Worm (Caenorhabditis elegans) whole organism, late embryonic: ENCODE measurements around the gene C07E3.8.

ENCODE experiments used
- C08G9.2 ChIP-seq: sonication (generic microtip); optimal IDR thresholded peaks from 2 replicates; lab custom pipeline; 2016; ENCODE audit warnings: mild to moderate bottlenecking, missing genetic modification characterization, moderate library complexity, missing compliant biosample characterization
- K02D7.2 ChIP-seq: sonication (generic microtip); optimal IDR thresholded peaks from 2 replicates; lab custom pipeline; 2017; ENCODE audit warnings: mild to moderate bottlenecking, missing genetic modification characterization, missing compliant biosample characterization
- K09A11.1 ChIP-seq: sonication (generic microtip); optimal IDR thresholded peaks from 2 replicates; lab custom pipeline; 2017; ENCODE audit warnings: antibody characterized with exemption, mild to moderate bottlenecking, missing genetic modification characterization, missing compliant biosample characterization; ENCODE audit not compliant: insufficient read depth
- ahr-1 ChIP-seq: sonication (generic microtip); optimal IDR thresholded peaks from 2 replicates; lab custom pipeline; 2016; ENCODE audit warnings: missing genetic modification characterization, missing compliant biosample characterization
- ceh-14 ChIP-seq: sonication (generic microtip); optimal IDR thresholded peaks from 2 replicates; lab custom pipeline; 2016; ENCODE audit warnings: missing genotype, missing genetic modification characterization, missing compliant biosample characterization
- ceh-18 ChIP-seq: sonication (generic microtip); optimal IDR thresholded peaks from 2 replicates; lab custom pipeline; 2016; ENCODE audit warnings: missing genetic modification characterization, missing compliant biosample characterization
- ceh-2 ChIP-seq: sonication (generic microtip); optimal IDR thresholded peaks from 2 replicates; lab custom pipeline; 2016; ENCODE audit warnings: missing genotype, missing genetic modification characterization, missing compliant biosample characterization
- ceh-22 ChIP-seq: sonication (generic microtip); optimal IDR thresholded peaks from 2 replicates; lab custom pipeline; 2017; ENCODE audit warnings: missing biosample characterization, missing genetic modification characterization
- ceh-24 ChIP-seq: sonication (generic microtip); optimal IDR thresholded peaks from 2 replicates; lab custom pipeline; 2016; ENCODE audit warnings: mild to moderate bottlenecking, missing genetic modification characterization, missing compliant biosample characterization
- ceh-30 ChIP-seq: fragments of 150-350 bp; optimal IDR thresholded peaks from 2 replicates; lab custom pipeline; 2014; ENCODE audit warnings: missing biosample characterization, missing genetic modification characterization
- ceh-31 ChIP-seq: sonication (generic microtip); optimal IDR thresholded peaks from 2 replicates; lab custom pipeline; 2016; ENCODE audit warnings: missing genetic modification characterization, missing compliant biosample characterization
- ceh-6 ChIP-seq: fragments of 200-800 bp; sonication (Bioruptor generic); optimal IDR thresholded peaks from 2 replicates; lab custom pipeline; 2018; ENCODE audit warnings: mild to moderate bottlenecking, missing genetic modification characterization, missing compliant biosample characterization
- ceh-9 ChIP-seq: sonication (generic microtip); optimal IDR thresholded peaks from 2 replicates; lab custom pipeline; 2016; ENCODE audit warnings: mild to moderate bottlenecking, missing genetic modification characterization, inconsistent platforms, missing compliant biosample characterization
- che-1 ChIP-seq: sonication (generic microtip); optimal IDR thresholded peaks from 2 replicates; lab custom pipeline; 2016; ENCODE audit warnings: mild to moderate bottlenecking, missing genetic modification characterization, missing compliant biosample characterization
- dmd-4 ChIP-seq: sonication (generic microtip); optimal IDR thresholded peaks from 2 replicates; lab custom pipeline; 2016; ENCODE audit warnings: borderline replicate concordance, missing genetic modification characterization, missing compliant biosample characterization
- dve-1 ChIP-seq: sonication (generic microtip); optimal IDR thresholded peaks from 2 replicates; lab custom pipeline; 2017; ENCODE audit warnings: antibody characterized with exemption, mild to moderate bottlenecking, missing genetic modification characterization, missing compliant biosample characterization
- elt-2 ChIP-seq: sonication (generic microtip); optimal IDR thresholded peaks from 2 replicates; lab custom pipeline; 2016; ENCODE audit warnings: missing genetic modification reagents, missing genetic modification characterization, missing compliant biosample characterization
- ets-4 ChIP-seq: sonication (generic microtip); optimal IDR thresholded peaks from 2 replicates; lab custom pipeline; 2016; ENCODE audit warnings: missing genetic modification characterization, missing compliant biosample characterization
- eyg-1 ChIP-seq: sonication (generic microtip); optimal IDR thresholded peaks from 2 replicates; lab custom pipeline; 2016; ENCODE audit warnings: missing genotype, missing genetic modification characterization, missing compliant biosample characterization
- fax-1 ChIP-seq: sonication (generic microtip); optimal IDR thresholded peaks from 2 replicates; lab custom pipeline; 2016; ENCODE audit warnings: missing genotype, missing genetic modification characterization, missing compliant biosample characterization
- gmeb-2 ChIP-seq: sonication (generic microtip); optimal IDR thresholded peaks from 2 replicates; lab custom pipeline; 2016; ENCODE audit warnings: missing genetic modification characterization, inconsistent platforms, missing compliant biosample characterization
- hlh-13 ChIP-seq: fragments of 200-800 bp; sonication (Bioruptor generic); optimal IDR thresholded peaks from 2 replicates; lab custom pipeline; 2018; ENCODE audit warnings: mild to moderate bottlenecking, missing genetic modification characterization, missing compliant biosample characterization
- hlh-30 ChIP-seq: sonication (generic microtip); optimal IDR thresholded peaks from 2 replicates; lab custom pipeline; 2017; ENCODE audit warnings: antibody characterized with exemption, missing genetic modification characterization, missing compliant biosample characterization; ENCODE audit not compliant: insufficient read depth
- hlh-6 ChIP-seq: sonication (generic microtip); optimal IDR thresholded peaks from 2 replicates; lab custom pipeline; 2016; ENCODE audit warnings: missing genotype, missing genetic modification characterization, missing compliant biosample characterization
- lim-6 ChIP-seq: sonication (generic microtip); optimal IDR thresholded peaks from 2 replicates; lab custom pipeline; 2016; ENCODE audit warnings: missing genetic modification characterization, missing compliant biosample characterization
- madf-2 ChIP-seq: sonication (generic microtip); optimal IDR thresholded peaks from 2 replicates; lab custom pipeline; 2017; ENCODE audit warnings: missing genetic modification characterization, missing compliant biosample characterization
- nfya-1 ChIP-seq: sonication (generic microtip); optimal IDR thresholded peaks from 2 replicates; lab custom pipeline; 2017; ENCODE audit warnings: missing genetic modification characterization, mild to moderate bottlenecking, missing compliant biosample characterization, antibody characterized with exemption, moderate library complexity
- odd-2 ChIP-seq: sonication (generic microtip); optimal IDR thresholded peaks from 2 replicates; lab custom pipeline; 2017; ENCODE audit warnings: antibody characterized with exemption, mild to moderate bottlenecking, missing genetic modification characterization, missing compliant biosample characterization
- pag-3 ChIP-seq: sonication (generic microtip); optimal IDR thresholded peaks from 2 replicates; lab custom pipeline; 2016; ENCODE audit warnings: missing compliant biosample characterization, missing genetic modification characterization, borderline replicate concordance
- pat-9 ChIP-seq: fragments of 200-800 bp; sonication (Bioruptor generic); optimal IDR thresholded peaks from 2 replicates; lab custom pipeline; 2018; ENCODE audit warnings: mild to moderate bottlenecking, missing genetic modification characterization, moderate library complexity, missing compliant biosample characterization
- pax-1 ChIP-seq: fragments of 150-350 bp; optimal IDR thresholded peaks from 2 replicates; lab custom pipeline; 2014; ENCODE audit warnings: missing biosample characterization, missing genetic modification characterization
- pha-2 ChIP-seq: sonication (generic microtip); optimal IDR thresholded peaks from 2 replicates; lab custom pipeline; 2017; ENCODE audit warnings: mild to moderate bottlenecking, missing genetic modification characterization, missing compliant biosample characterization
- pha-4 ChIP-seq: fragments of 150-350 bp; optimal IDR thresholded peaks from 2 replicates; lab custom pipeline; 2018; ENCODE audit warnings: missing biosample characterization, missing genetic modification reagents, missing genetic modification characterization
- pqm-1 ChIP-seq: sonication (generic microtip); optimal IDR thresholded peaks from 2 replicates; lab custom pipeline; 2016; ENCODE audit warnings: missing genetic modification characterization, missing compliant biosample characterization
- pros-1 ChIP-seq: fragments of 150-350 bp; optimal IDR thresholded peaks from 2 replicates; lab custom pipeline; 2014; ENCODE audit warnings: missing biosample characterization, missing genetic modification reagents, missing genetic modification characterization
- ref-2 ChIP-seq: sonication (generic microtip); optimal IDR thresholded peaks from 2 replicates; lab custom pipeline; 2016; ENCODE audit warnings: missing genetic modification characterization, missing compliant biosample characterization
- rnt-1 ChIP-seq: sonication (generic microtip); optimal IDR thresholded peaks from 2 replicates; lab custom pipeline; 2016; ENCODE audit warnings: missing genetic modification characterization, missing compliant biosample characterization
- sdc-2 ChIP-seq: sonication (generic microtip); optimal IDR thresholded peaks from 2 replicates; lab custom pipeline; 2016; ENCODE audit warnings: missing genotype, missing genetic modification characterization, missing compliant biosample characterization
- sox-2 ChIP-seq: fragments of 200-800 bp; sonication (Bioruptor generic); IDR thresholded peaks from 2 replicates; pipeline ENCODE4 v1.3.6; 2022; ENCODE audit warnings: missing genetic modification reagents, missing genetic modification characterization, missing compliant biosample characterization
- tbx-2 ChIP-seq: sonication (generic microtip); optimal IDR thresholded peaks from 2 replicates; lab custom pipeline; 2016; ENCODE audit warnings: missing genetic modification characterization, missing compliant biosample characterization
- tbx-7 ChIP-seq: sonication (generic microtip); optimal IDR thresholded peaks from 2 replicates; lab custom pipeline; 2016; ENCODE audit warnings: missing genotype, missing genetic modification characterization, missing compliant biosample characterization
- unc-3 ChIP-seq, 2 experiments: fragments of 200-800 bp in 1 of 2; sonication (Bioruptor generic) in 1 of 2; sonication (generic microtip) in 1 of 2; conservative IDR thresholded peaks in 1 of 2; optimal IDR thresholded peaks in 1 of 2; 2 replicates each; pipeline versions ENCODE4 v1.3.6 to Lab custom; 2016 to 2022; ENCODE audit warnings: missing compliant biosample characterization in 2 of 2, missing genetic modification characterization in 2 of 2, missing genetic modification reagents in 1 of 2
- unc-42 ChIP-seq: sonication (generic microtip); optimal IDR thresholded peaks from 2 replicates; lab custom pipeline; 2016; ENCODE audit warnings: missing genotype, missing genetic modification characterization, missing compliant biosample characterization
- unc-55 ChIP-seq: sonication (generic microtip); optimal IDR thresholded peaks from 2 replicates; lab custom pipeline; 2017; ENCODE audit warnings: missing biosample characterization, missing genetic modification reagents, missing genetic modification characterization
- unc-86 ChIP-seq: sonication (generic microtip); optimal IDR thresholded peaks from 2 replicates; lab custom pipeline; 2016; ENCODE audit warnings: missing genetic modification characterization, missing compliant biosample characterization
- zip-5 ChIP-seq: sonication (generic microtip); optimal IDR thresholded peaks from 2 replicates; lab custom pipeline; 2016; ENCODE audit warnings: missing genetic modification characterization, missing compliant biosample characterization
- ztf-16 ChIP-seq: sonication (generic microtip); optimal IDR thresholded peaks from 2 replicates; lab custom pipeline; 2017; ENCODE audit warnings: missing genetic modification characterization, missing compliant biosample characterization

C07E3.8 gene

DNA sequence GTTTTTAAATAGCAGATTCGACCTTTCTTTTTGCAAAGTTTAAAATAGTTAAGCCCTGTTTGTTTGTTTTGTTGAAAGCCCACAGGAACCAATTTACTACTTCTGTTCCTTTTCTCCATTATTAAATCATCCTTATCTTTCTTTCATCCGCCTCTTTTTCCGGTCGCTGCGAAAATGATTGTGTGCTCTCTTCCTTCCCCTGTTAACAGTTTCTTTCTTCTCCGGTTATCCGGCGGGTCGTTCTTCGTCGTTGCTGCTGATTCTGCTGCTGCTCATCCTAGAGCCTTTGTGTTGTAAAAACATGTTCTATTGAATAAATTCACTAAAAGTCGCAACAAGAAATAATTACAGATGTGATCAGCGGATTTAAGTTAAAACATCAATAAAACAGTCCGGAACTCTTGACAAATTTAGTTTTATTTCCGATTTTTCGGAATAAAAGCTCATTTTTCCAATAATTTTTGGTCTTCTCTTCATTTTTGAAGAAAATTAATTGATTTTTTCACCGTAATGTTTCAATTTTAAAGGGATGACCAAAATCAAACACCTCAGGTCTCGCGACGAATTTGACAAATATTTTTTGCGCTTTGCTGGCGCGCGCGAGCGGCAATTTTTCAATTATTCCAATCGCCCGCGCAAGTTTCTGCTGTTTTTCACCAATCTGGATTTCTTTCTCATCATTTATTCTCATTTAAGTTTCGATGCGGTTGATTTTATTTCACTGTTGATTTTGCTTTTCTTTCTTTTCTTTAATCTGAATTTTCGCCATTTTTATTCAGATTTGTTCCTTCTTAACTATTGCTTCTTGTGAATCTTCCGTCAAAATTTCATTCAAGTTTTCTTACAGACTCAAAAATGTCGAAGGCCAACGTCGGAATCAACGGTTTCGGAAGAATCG lies 41.5 kb downstream of the C07E3.8 start, which contains the start of gene gpd-1:
Gene gpd-1, plus strand, starts transcription at position 848 of the 898 bp plus-strand sequence.
- TF ChIP-seq tbx-2 (tag; lab: Kevin White, UChicago) (no peak), ets-4 (tag; lab: Kevin White, UChicago) (no peak), hlh-30 (tag; lab: Kevin White, UChicago) (no peak), unc-42 (tag; lab: Kevin White, UChicago) (no peak), pqm-1 (tag; lab: Kevin White, UChicago) (no peak), hlh-13 (GFP tag; lab: Kevin White, UChicago) (no peak), C08G9.2 (tag; lab: Kevin White, UChicago) (no peak), K02D7.2 (tag; lab: Kevin White, UChicago) (no peak), sdc-2 (tag; lab: Kevin White, UChicago) (no peak), unc-86 (tag; lab: Kevin White, UChicago) (no peak), K09A11.1 (tag; lab: Kevin White, UChicago) (no peak), unc-55 (GFP tag; lab: Kevin White, UChicago) (no peak), hlh-6 (tag; lab: Kevin White, UChicago) (no peak)

DNA sequence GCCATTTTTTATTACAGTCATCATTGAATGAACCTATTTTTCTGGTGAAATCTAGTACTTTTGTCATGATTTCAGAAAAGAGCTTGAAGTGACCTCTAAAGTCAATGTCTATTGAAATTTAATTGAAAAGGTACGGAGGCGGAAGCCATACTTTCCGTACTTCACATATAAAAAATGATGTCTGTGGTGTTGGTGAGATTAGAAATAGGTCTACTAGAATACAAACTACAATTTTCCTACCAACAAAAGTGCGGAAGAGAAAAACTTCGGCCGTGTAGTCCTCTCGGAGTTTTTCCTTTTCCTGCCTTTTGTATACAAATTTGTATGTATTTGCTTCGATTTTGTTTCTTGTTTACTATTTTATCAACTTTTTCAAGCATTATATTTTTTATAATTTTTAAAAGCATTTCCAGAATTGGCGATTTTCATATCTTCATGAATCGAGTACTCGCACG lies 43.3 kb downstream of the C07E3.8 start, which contains the start of gene T09F3.4:
Gene T09F3.4, plus strand, starts transcription at position 405 of the 455 bp plus-strand sequence.
- TF ChIP-seq gmeb-2 (tag; lab: Kevin White, UChicago) (no peak), dve-1 (no peak), ceh-31 (tag; lab: Kevin White, UChicago) (peak; percentile 70), ceh-30 (no peak), pha-4 (no peak), unc-86 (tag; lab: Kevin White, UChicago) (no peak), dmd-4 (tag; lab: Kevin White, UChicago) (no peak), sox-2 (GFP tag; lab: Robert Waterston, UW) (no peak), ahr-1 (no peak), lim-6 (tag; lab: Kevin White, UChicago) (no peak), ceh-9 (tag; lab: Kevin White, UChicago) (no peak), ceh-6 (GFP tag; lab: Kevin White, UChicago) (no peak), madf-2 (tag; lab: Kevin White, UChicago) (no peak), ceh-2 (tag; lab: Kevin White, UChicago) (peak; percentile 69), K09A11.1 (tag; lab: Kevin White, UChicago) (no peak), rnt-1 (tag; lab: Kevin White, UChicago) (no peak), pros-1 (tag; lab: Kevin White, UChicago) (no peak), ceh-14 (tag; lab: Kevin White, UChicago) (no peak), hlh-30 (tag; lab: Kevin White, UChicago) (no peak), zip-5 (tag; lab: Kevin White, UChicago) (peak; percentile 29), nfya-1 (no peak), ceh-22 (tag; lab: Kevin White, UChicago) (no peak), fax-1 (no peak), ref-2 (tag; lab: Kevin White, UChicago) (no peak), ztf-16 (tag; lab: Kevin White, UChicago) (no peak), unc-3 (GFP tag; conservative IDR thresholded peaks at IDR 0.05; lab: Robert Waterston, UW) (no peak), unc-3 (tag; optimal IDR thresholded peaks at IDR 0.05; lab: Kevin White, UChicago) (no peak), eyg-1 (tag; lab: Kevin White, UChicago) (no peak), pag-3 (tag; lab: Kevin White, UChicago) (no peak), ceh-18 (tag; lab: Kevin White, UChicago) (no peak), elt-2 (tag; lab: Kevin White, UChicago) (peak; percentile 28), che-1 (no peak), C08G9.2 (tag; lab: Kevin White, UChicago) (peak; percentile 80), tbx-7 (tag; lab: Kevin White, UChicago) (peak; percentile 48), odd-2 (tag; lab: Kevin White, UChicago) (no peak), unc-42 (tag; lab: Kevin White, UChicago) (no peak), pha-2 (no peak), hlh-13 (GFP tag; lab: Kevin White, UChicago) (no peak), pax-1 (tag; lab: Kevin White, UChicago) (no peak), pat-9 (tag; lab: Kevin White, UChicago) (no peak), ceh-24 (no peak)
